Fruit fly (Drosophila melanogaster): Measurements from ENCODE around the gene Klp3A.

Gene Klp3A

dm6 chrX:2589446-2590038, 14.3 kb downstream of the Klp3A start (continued):
- TF ChIP-seq CG12744 (GFP tag; optimal IDR thresholded peaks at IDR 0.05): peak; percentile 89
- peak; percentile 93 for TF ChIP-seq so (GFP tag; IDR thresholded peaks at IDR 0.05)
- TF ChIP-seq CG4282 (GFP tag; optimal IDR thresholded peaks at IDR 0.05): peak; percentile 92
- TF ChIP-seq esg (GFP tag; conservative IDR thresholded peaks at IDR 0.05): peak; percentile 83
- TF ChIP-seq ato (GFP tag; IDR thresholded peaks at IDR 0.05; ENCODE audit: partially characterized antibody): no peak
- TF ChIP-seq gt (GFP tag; IDR thresholded peaks at IDR 0.05): peak; percentile 80
- peak; percentile 37 for TF ChIP-seq Neu2 (GFP tag; optimal IDR thresholded peaks at IDR 0.05; ENCODE audit: borderline replicate concordance)
- TF ChIP-seq chif (GFP tag; optimal IDR thresholded peaks at IDR 0.05): peak; percentile 85 to 93
- TF ChIP-seq chinmo (GFP tag; IDR thresholded peaks at IDR 0.05; ENCODE audit: partially characterized antibody): no peak
- peak; percentile 74 for TF ChIP-seq btn (GFP tag; optimal IDR thresholded peaks at IDR 0.05)
- peak; percentile 59 for TF ChIP-seq dati (GFP tag; IDR thresholded peaks at IDR 0.05)
- TF ChIP-seq CG13624 (GFP tag; optimal IDR thresholded peaks at IDR 0.05): peak; percentile 96
- TF ChIP-seq CG9797 (GFP tag; optimal IDR thresholded peaks at IDR 0.05): peak; percentile 0
- TF ChIP-seq Ptx1 (GFP tag; IDR thresholded peaks at IDR 0.05): peak; percentile 95
- no peak for TF ChIP-seq pfk (GFP tag; optimal IDR thresholded peaks at IDR 0.05)
- no peak for TF ChIP-seq bbx (GFP tag; IDR thresholded peaks at IDR 0.05; ENCODE audit: partially characterized antibody)
- TF ChIP-seq CG5180 (GFP tag; optimal IDR thresholded peaks at IDR 0.05): peak; percentile 66
- TF ChIP-seq CG9437 (GFP tag; optimal IDR thresholded peaks at IDR 0.05): peak; percentile 70
- peak; percentile 84 for TF ChIP-seq sim (GFP tag; IDR thresholded peaks at IDR 0.05)
- peak; percentile 96 for TF ChIP-seq CG16779 (GFP tag; IDR thresholded peaks at IDR 0.05)
- peak; percentile 92 for TF ChIP-seq CG9817 (tag; optimal IDR thresholded peaks at IDR 0.05)
- peak; percentile 89 for TF ChIP-seq CG9727 (GFP tag; optimal IDR thresholded peaks at IDR 0.05)
- TF ChIP-seq sqz (GFP tag; optimal IDR thresholded peaks at IDR 0.05): peak; percentile 28
- TF ChIP-seq CG7987 (GFP tag; optimal IDR thresholded peaks at IDR 0.05): peak; percentile 87
- TF ChIP-seq odd (GFP tag; optimal IDR thresholded peaks at IDR 0.05): peak; percentile 73
- TF ChIP-seq Dad (GFP tag; optimal IDR thresholded peaks at IDR 0.05): peak; percentile 93
- TF ChIP-seq tin (GFP tag; optimal IDR thresholded peaks at IDR 0.05): peak; percentile 86
- TF ChIP-seq Trl (optimal IDR thresholded peaks at IDR 0.05): no peak
- TF ChIP-seq Trl (GFP tag; optimal IDR thresholded peaks at IDR 0.05): peak; percentile 93
- TF ChIP-seq mirr (GFP tag; optimal IDR thresholded peaks at IDR 0.05): peak; percentile 63
- peak; percentile 94 for TF ChIP-seq CG12155 (GFP tag; optimal IDR thresholded peaks at IDR 0.05)
- peak; percentile 65 for TF ChIP-seq CG14965 (GFP tag; optimal IDR thresholded peaks at IDR 0.05; ENCODE audit: borderline replicate concordance)
- TF ChIP-seq CG14441 (GFP tag; IDR thresholded peaks at IDR 0.05): peak; percentile 94
- peak; percentile 66 for TF ChIP-seq cato (GFP tag; optimal IDR thresholded peaks at IDR 0.05; ENCODE audit: borderline replicate concordance)
- peak in 1 of 2 experiments; percentile 31 for TF ChIP-seq crp (GFP tag; optimal IDR thresholded peaks at IDR 0.05)
- peak; percentile 98 for TF ChIP-seq NFAT (GFP tag; IDR thresholded peaks at IDR 0.05)
- TF ChIP-seq Sin3A (optimal IDR thresholded peaks at IDR 0.05): no peak
- peak; percentile 50 for TF ChIP-seq CG34376 (GFP tag; optimal IDR thresholded peaks at IDR 0.05)
- TF ChIP-seq CG6683 (GFP tag; optimal IDR thresholded peaks at IDR 0.05): peak; percentile 78
- peak; percentile 61 for TF ChIP-seq Elba2 (GFP tag; optimal IDR thresholded peaks at IDR 0.05)
- TF ChIP-seq CG18599 (GFP tag; optimal IDR thresholded peaks at IDR 0.05): peak; percentile 97
- peak; percentile 92 for TF ChIP-seq HHEX (GFP tag; optimal IDR thresholded peaks at IDR 0.05)
- TF ChIP-seq Pdp1 (GFP tag; optimal IDR thresholded peaks at IDR 0.05): peak; percentile 92 to 94
- peak; percentile 84 for TF ChIP-seq ase (GFP tag; IDR thresholded peaks at IDR 0.05)
- TF ChIP-seq bcd (GFP tag; optimal IDR thresholded peaks at IDR 0.05): peak; percentile 93
- TF ChIP-seq crol (GFP tag; IDR thresholded peaks at IDR 0.05): no peak
- peak; percentile 93 for TF ChIP-seq Taf1 (GFP tag; IDR thresholded peaks at IDR 0.05)
- TF ChIP-seq dimm (GFP tag; IDR thresholded peaks at IDR 0.05): peak; percentile 77
- peak; percentile 26 for TF ChIP-seq pzg (GFP tag; optimal IDR thresholded peaks at IDR 0.05)
- TF ChIP-seq fru (optimal IDR thresholded peaks at IDR 0.05): no peak

Measured in whole organism, embryonic.